Worm (Caenorhabditis elegans) whole organism, young adult: Measurements from ENCODE around the gene bpl-1.

Experiments
- B0035.1 ChIP-seq: sonication (generic microtip); optimal IDR thresholded peaks from 2 replicates; lab custom pipeline; 2016; ENCODE audit warnings: missing genetic modification characterization, mild to moderate bottlenecking, missing compliant biosample characterization, missing genotype, missing genetic modification reagents
- K12H6.12 ChIP-seq: fragments of 200-800 bp; sonication (Bioruptor generic); optimal IDR thresholded peaks from 2 replicates; lab custom pipeline; 2018; ENCODE audit warnings: mild to moderate bottlenecking, missing genetic modification characterization, missing compliant biosample characterization
- Y95B8A.8 ChIP-seq: fragments of 200-800 bp; sonication (Bioruptor generic); IDR thresholded peaks from 2 replicates; pipeline ENCODE4 v1.3.6; 2022; ENCODE audit warnings: missing genetic modification reagents, missing genetic modification characterization, missing compliant biosample characterization
- athp-1 ChIP-seq: sonication (generic microtip); optimal IDR thresholded peaks from 2 replicates; lab custom pipeline; 2017; ENCODE audit warnings: mild to moderate bottlenecking, missing genetic modification characterization, missing compliant biosample characterization
- ceh-40 ChIP-seq: fragments of 200-800 bp; sonication (Bioruptor generic); IDR thresholded peaks from 2 replicates; pipeline ENCODE4 v1.3.6; 2022; ENCODE audit warnings: missing genetic modification characterization, missing compliant biosample characterization
- dpl-1 ChIP-seq: fragments of 150-350 bp; optimal IDR thresholded peaks from 2 replicates; lab custom pipeline; 2014; ENCODE audit warnings: missing biosample characterization, missing genetic modification reagents, missing genetic modification characterization
- let-607 ChIP-seq, 2 experiments: fragments of 200-800 bp in 1 of 2; sonication (Bioruptor generic) in 1 of 2; sonication (generic microtip) in 1 of 2; optimal IDR thresholded peaks; 2 replicates each; lab custom pipeline; 2016 to 2018; ENCODE audit warnings: mild to moderate bottlenecking in 2 of 2, missing compliant biosample characterization in 2 of 2, missing genetic modification characterization in 2 of 2, moderate library complexity in 2 of 2, missing genotype in 1 of 2
- lsy-27 ChIP-seq: sonication (generic microtip); optimal IDR thresholded peaks from 2 replicates; lab custom pipeline; 2017; ENCODE audit warnings: missing genetic modification characterization, mild to moderate bottlenecking, missing compliant biosample characterization, antibody characterized with exemption, missing genotype, borderline replicate concordance; ENCODE audit not compliant: insufficient read depth
- madf-3 ChIP-seq: fragments of 200-800 bp; sonication (Bioruptor generic); IDR thresholded peaks from 2 replicates; pipeline ENCODE4 v1.3.6; 2022; ENCODE audit warnings: missing genetic modification reagents, missing genetic modification characterization, missing compliant biosample characterization
- pbrm-1 ChIP-seq: fragments of 200-800 bp; sonication (Bioruptor generic); IDR thresholded peaks from 2 replicates; pipeline ENCODE4 v1.3.6; 2022; ENCODE audit warnings: missing genetic modification reagents, missing genetic modification characterization, missing compliant biosample characterization
- sdz-38 ChIP-seq: sonication (generic microtip); optimal IDR thresholded peaks from 2 replicates; lab custom pipeline; 2016; ENCODE audit warnings: missing genotype, missing genetic modification characterization, missing compliant biosample characterization
- unc-62 ChIP-seq: fragments of 150-350 bp; optimal IDR thresholded peaks from 2 replicates; lab custom pipeline; 2014; ENCODE audit warnings: missing biosample characterization, missing genetic modification reagents, missing genetic modification characterization

ce11 chrII:6262222-6262621, 11.8 kb upstream of the bpl-1 start, which contains the start of gene F13H8.12:
- TF ChIP-seq unc-62 (GFP tag; lab: Kevin White, UChicago) (no peak), lsy-27 (tag; lab: Kevin White, UChicago) (no peak), Y95B8A.8 (no peak), athp-1 (tag; lab: Kevin White, UChicago) (no peak), ceh-40 (GFP tag; lab: Robert Waterston, UW) (no peak), B0035.1 (tag; lab: Kevin White, UChicago) (no peak), dpl-1 (GFP tag; lab: Kevin White, UChicago) (no peak), pbrm-1 (GFP tag; lab: Robert Waterston, UW) (no peak), let-607 (tag; optimal IDR thresholded peaks at IDR 0.05; lab: Kevin White, UChicago) (no peak), sdz-38 (no peak), K12H6.12 (tag; lab: Kevin White, UChicago) (no peak), madf-3 (GFP tag; lab: Robert Waterston, UW) (no peak)
